Fruit fly (Drosophila melanogaster) whole organism, pupa: Measurements from ENCODE around the gene CG13912.

ENCODE experiments used
- CG13204 ChIP-seq: fragments of 200-800 bp; sonication (Bioruptor generic); optimal IDR thresholded peaks from 2 replicates; lab custom pipeline; 2018; ENCODE audit warnings: missing biosample characterization, mild to moderate bottlenecking, missing genetic modification characterization, moderate library complexity
- CG14655 ChIP-seq: fragments of 200-800 bp; sonication (Bioruptor generic); optimal IDR thresholded peaks from 3 replicates; lab custom pipeline; 2017; ENCODE audit warnings: mild to moderate bottlenecking, missing biosample characterization, missing genetic modification reagents, missing genetic modification characterization
- CG15710 ChIP-seq: fragments of 200-800 bp; sonication (Bioruptor generic); optimal IDR thresholded peaks from 2 replicates; lab custom pipeline; 2018; ENCODE audit warnings: missing biosample characterization, mild to moderate bottlenecking, missing genetic modification characterization, moderate library complexity
- CG17806 ChIP-seq: fragments of 200-800 bp; sonication (Bioruptor generic); optimal IDR thresholded peaks from 2 replicates; lab custom pipeline; 2018; ENCODE audit warnings: missing biosample characterization, mild to moderate bottlenecking, missing genetic modification characterization, moderate library complexity
- CG34367 ChIP-seq: fragments of 200-800 bp; sonication (Bioruptor generic); optimal IDR thresholded peaks from 2 replicates; lab custom pipeline; 2018; ENCODE audit warnings: missing biosample characterization, mild to moderate bottlenecking, missing genetic modification characterization
- CG8159 ChIP-seq: fragments of 200-800 bp; sonication (Bioruptor generic); optimal IDR thresholded peaks from 3 replicates; lab custom pipeline; 2018; ENCODE audit warnings: missing biosample characterization, mild to moderate bottlenecking, missing genetic modification characterization, moderate library complexity
- CG8301 ChIP-seq: fragments of 200-800 bp; sonication (Bioruptor generic); optimal IDR thresholded peaks from 2 replicates; lab custom pipeline; 2018; ENCODE audit warnings: missing biosample characterization, mild to moderate bottlenecking, missing genetic modification characterization
- CG9948 ChIP-seq: fragments of 200-800 bp; sonication (Bioruptor generic); optimal IDR thresholded peaks from 2 replicates; lab custom pipeline; 2018; ENCODE audit warnings: missing biosample characterization, mild to moderate bottlenecking, missing genetic modification characterization, moderate library complexity
- D1 ChIP-seq: fragments of 200-800 bp; sonication (Bioruptor generic); optimal IDR thresholded peaks from 2 replicates; lab custom pipeline; 2018; ENCODE audit warnings: missing biosample characterization, mild to moderate bottlenecking, missing genetic modification characterization, moderate library complexity
- EcR ChIP-seq: fragments of 200-800 bp; sonication (Bioruptor generic); optimal IDR thresholded peaks from 3 replicates; lab custom pipeline; 2019; ENCODE audit warnings: missing biosample characterization, missing genetic modification characterization, mild to moderate bottlenecking, moderate library complexity, missing genetic modification reagents
- Ets98B ChIP-seq: fragments of 200-800 bp; sonication (Bioruptor generic); IDR thresholded peaks from 2 replicates; pipeline ENCODE4 v1.3.6; 2022; ENCODE audit warnings: missing biosample characterization, missing genetic modification characterization
- Pif1B ChIP-seq: fragments of 200-800 bp; sonication (Bioruptor generic); optimal IDR thresholded peaks from 3 replicates; lab custom pipeline; 2016; ENCODE audit warnings: missing biosample characterization, missing genetic modification characterization
- Snoo ChIP-seq: fragments of 200-800 bp; sonication (Bioruptor generic); optimal IDR thresholded peaks from 3 replicates; lab custom pipeline; 2017; ENCODE audit warnings: missing biosample characterization, mild to moderate bottlenecking, missing genetic modification characterization, inconsistent platforms
- gl ChIP-seq: fragments of 200-800 bp; sonication (Bioruptor generic); optimal IDR thresholded peaks from 2 replicates; lab custom pipeline; 2018; ENCODE audit warnings: missing biosample characterization, mild to moderate bottlenecking, missing genetic modification characterization

- TF ChIP-seq CG14655 (GFP tag; lab: Kevin White, UChicago) = no peak
- no peak for TF ChIP-seq CG17806 (tag; lab: Kevin White, UChicago)
- no peak for TF ChIP-seq EcR (GFP tag; lab: Kevin White, UChicago)
- TF ChIP-seq gl (tag; lab: Kevin White, UChicago) = no peak
- no peak for TF ChIP-seq CG9948 (tag; lab: Kevin White, UChicago)
- no peak for TF ChIP-seq Ets98B
- no peak for TF ChIP-seq CG8301 (tag; lab: Kevin White, UChicago)
- no peak for TF ChIP-seq CG34367 (tag; lab: Kevin White, UChicago)
- TF ChIP-seq D1 (tag; lab: Kevin White, UChicago) = no peak
- TF ChIP-seq Snoo = no peak
- no peak for TF ChIP-seq CG15710
- TF ChIP-seq Pif1B (GFP tag; lab: Kevin White, UChicago) = no peak
- no peak for TF ChIP-seq CG8159
- no peak for TF ChIP-seq CG13204 (GFP tag; lab: Kevin White, UChicago)
Measured at dm6 chr3L:1233830-1234229, 44.4 kb downstream of the CG13912 start, which contains the start of gene CG33966.
